Fruit fly (Drosophila melanogaster): ENCODE data around the gene PLCXD.

dm6 chr2L:12048723-12049122 lies 495 bp upstream of the PLCXD start, which contains the start of gene Plzf:
- TF ChIP-seq CG9948 (tag; optimal IDR thresholded peaks at IDR 0.05) (no peak), EcR (GFP tag; optimal IDR thresholded peaks at IDR 0.05) (no peak), Snoo (tag; optimal IDR thresholded peaks at IDR 0.05) (no peak)
